Worm (Caenorhabditis elegans) whole organism, L3 larva: ENCODE data around the gene gpr-1.

Source experiments
- ceh-28 ChIP-seq: fragments of 150-350 bp; optimal IDR thresholded peaks from 2 replicates; lab custom pipeline; 2014; ENCODE audit warnings: missing biosample characterization, missing genetic modification reagents, missing genetic modification characterization
- ceh-82 ChIP-seq: fragments of 150-350 bp; optimal IDR thresholded peaks from 2 replicates; lab custom pipeline; 2014; ENCODE audit warnings: missing biosample characterization, missing genetic modification characterization
- ceh-9 ChIP-seq: sonication (generic microtip); optimal IDR thresholded peaks from 2 replicates; lab custom pipeline; 2018; ENCODE audit warnings: missing biosample characterization, missing genetic modification characterization
- eor-1 ChIP-seq, 2 experiments: fragments of 150-350 bp; optimal IDR thresholded peaks; 2 replicates each; lab custom pipeline; 2014 to 2018; ENCODE audit warnings: missing biosample characterization in 2 of 2, missing genetic modification characterization in 2 of 2
- hmg-11 ChIP-seq: sonication (generic microtip); optimal IDR thresholded peaks from 2 replicates; lab custom pipeline; 2016; ENCODE audit warnings: missing genetic modification characterization, missing compliant biosample characterization
- lin-15B ChIP-seq: fragments of 150-350 bp; optimal IDR thresholded peaks from 2 replicates; lab custom pipeline; 2014; ENCODE audit warnings: missing biosample characterization, missing genetic modification characterization
- lin-39 ChIP-seq: fragments of 150-350 bp; optimal IDR thresholded peaks from 2 replicates; lab custom pipeline; 2018; ENCODE audit warnings: missing biosample characterization, missing genetic modification reagents, missing genetic modification characterization
- mdl-1 ChIP-seq: fragments of 150-350 bp; optimal IDR thresholded peaks from 2 replicates; lab custom pipeline; 2014; ENCODE audit warnings: missing biosample characterization, missing genetic modification characterization
- nhr-11 ChIP-seq: fragments of 150-350 bp; optimal IDR thresholded peaks from 2 replicates; lab custom pipeline; 2014; ENCODE audit warnings: missing biosample characterization, missing genetic modification characterization
- nhr-12 ChIP-seq: fragments of 150-350 bp; optimal IDR thresholded peaks from 2 replicates; lab custom pipeline; 2014; ENCODE audit warnings: missing biosample characterization, missing genetic modification characterization
- nhr-237 ChIP-seq: fragments of 150-350 bp; optimal IDR thresholded peaks from 2 replicates; lab custom pipeline; 2014; ENCODE audit warnings: missing biosample characterization, missing genetic modification characterization
- nhr-77 ChIP-seq: fragments of 150-350 bp; optimal IDR thresholded peaks from 2 replicates; lab custom pipeline; 2014; ENCODE audit warnings: missing biosample characterization, missing genetic modification characterization
- tbx-2 ChIP-seq: sonication (generic microtip); optimal IDR thresholded peaks from 2 replicates; lab custom pipeline; 2016; ENCODE audit warnings: mild to moderate bottlenecking, missing genetic modification characterization, missing compliant biosample characterization
- zag-1 ChIP-seq: fragments of 150-350 bp; optimal IDR thresholded peaks from 2 replicates; lab custom pipeline; 2014; ENCODE audit warnings: missing biosample characterization, missing genetic modification characterization

- TF ChIP-seq lin-39 (no peak), nhr-237 (no peak), eor-1 (tag; optimal IDR thresholded peaks at IDR 0.05; lab: Kevin White, UChicago) (no peak), zag-1 (tag; lab: Kevin White, UChicago) (no peak), tbx-2 (tag; lab: Kevin White, UChicago) (no peak), lin-15B (tag; lab: Kevin White, UChicago) (no peak), nhr-77 (no peak), nhr-11 (no peak), ceh-28 (tag; lab: Kevin White, UChicago) (no peak), hmg-11 (no peak), ceh-82 (no peak), mdl-1 (tag; lab: Kevin White, UChicago) (no peak), ceh-9 (tag; lab: Kevin White, UChicago) (no peak), nhr-12 (tag; lab: Kevin White, UChicago) (no peak)
These were observed 29.1 kb downstream of the gpr-1 start for ce11 chrIII:8657676-8658366.
